Worm (Caenorhabditis elegans): ENCODE data around the gene C35D10.6.

C35D10.6 gene

ce11 chrIII:4844327-4844726 is 14.8 kb upstream of the C35D10.6 start, which contains the start of the genes clec-157 and fkh-5:
Gene clec-157, minus strand, starts transcription at chrIII:4844427.
Gene fkh-5, plus strand, starts transcription at chrIII:4844662.
- no peak for TF ChIP-seq ama-1 (optimal IDR thresholded peaks at IDR 0.05)
- TF ChIP-seq jun-1 (tag; optimal IDR thresholded peaks at IDR 0.05) = no peak
- TF ChIP-seq tbx-2 (tag; optimal IDR thresholded peaks at IDR 0.05) = no peak
- no peak for TF ChIP-seq lsy-12 (tag; optimal IDR thresholded peaks at IDR 0.05)
- TF ChIP-seq nhr-28 (tag; optimal IDR thresholded peaks at IDR 0.05) = no peak

ce11 chrIII:4849739-4850138 is 9.4 kb upstream of the C35D10.6 start, which contains the start of gene nonu-1:
Gene nonu-1, minus strand, starts transcription at chrIII:4849907.
- TF ChIP-seq nhr-28 (tag; optimal IDR thresholded peaks at IDR 0.05) (no peak), fkh-10 (GFP tag; optimal IDR thresholded peaks at IDR 0.05) (no peak), nhr-12 (tag; optimal IDR thresholded peaks at IDR 0.05) (no peak), nfya-1 (tag; optimal IDR thresholded peaks at IDR 0.05; ENCODE audit: insufficient read depth) (no peak), nhr-11 (tag; optimal IDR thresholded peaks at IDR 0.05) (no peak), ceh-28 (tag; optimal IDR thresholded peaks at IDR 0.05) (no peak), zag-1 (tag; optimal IDR thresholded peaks at IDR 0.05) (no peak), egl-27 (tag; optimal IDR thresholded peaks at IDR 0.05) (no peak), egl-5 (tag; optimal IDR thresholded peaks at IDR 0.05) (no peak), lin-15B (tag; optimal IDR thresholded peaks at IDR 0.05) (no peak), nhr-43 (tag; optimal IDR thresholded peaks at IDR 0.05; ENCODE audit: poor library complexity, severe bottlenecking) (no peak), hmg-11 (tag; optimal IDR thresholded peaks at IDR 0.05) (no peak), mdl-1 (tag; optimal IDR thresholded peaks at IDR 0.05) (no peak), R02D3.7 (tag; optimal IDR thresholded peaks at IDR 0.05) (no peak), aly-2 (tag; optimal IDR thresholded peaks at IDR 0.05) (no peak), unc-39 (tag; optimal IDR thresholded peaks at IDR 0.05) (no peak), ztf-11 (tag; optimal IDR thresholded peaks at IDR 0.05) (no peak), nhr-25 (tag; optimal IDR thresholded peaks at IDR 0.05) (no peak), daf-12 (tag; optimal IDR thresholded peaks at IDR 0.05) (no peak)

- no peak for TF ChIP-seq elt-3 (tag; optimal IDR thresholded peaks at IDR 0.05)
- TF ChIP-seq pha-4 (tag; optimal IDR thresholded peaks at IDR 0.05) = peak; percentile 71
- no peak for TF ChIP-seq ztf-11 (tag; optimal IDR thresholded peaks at IDR 0.05)
- TF ChIP-seq lin-39 (tag; optimal IDR thresholded peaks at IDR 0.05) = no peak
- TF ChIP-seq ama-1 (optimal IDR thresholded peaks at IDR 0.05) = no peak
- TF ChIP-seq elt-2 (tag; optimal IDR thresholded peaks at IDR 0.05) = no peak
- peak; percentile 45 for TF ChIP-seq skn-1 (tag; optimal IDR thresholded peaks at IDR 0.05)
- TF ChIP-seq nfya-1 (tag; optimal IDR thresholded peaks at IDR 0.05; ENCODE audit: insufficient read depth) = peak; percentile 31
- no peak for TF ChIP-seq nhr-23 (tag; optimal IDR thresholded peaks at IDR 0.05)
- no peak for TF ChIP-seq jun-1 (tag; optimal IDR thresholded peaks at IDR 0.05)
- no peak for TF ChIP-seq elt-1 (tag; optimal IDR thresholded peaks at IDR 0.05)
- TF ChIP-seq lin-15B (tag; optimal IDR thresholded peaks at IDR 0.05) = peak; percentile 24
- TF ChIP-seq fkh-2 (tag; optimal IDR thresholded peaks at IDR 0.05) = no peak
- no peak for TF ChIP-seq nhr-11 (tag; optimal IDR thresholded peaks at IDR 0.05)
- no peak for TF ChIP-seq lsy-12 (tag; optimal IDR thresholded peaks at IDR 0.05)
- no peak for TF ChIP-seq nhr-67 (tag; optimal IDR thresholded peaks at IDR 0.05)
- no peak for TF ChIP-seq daf-12 (tag; optimal IDR thresholded peaks at IDR 0.05)
- TF ChIP-seq sea-2 (GFP tag; optimal IDR thresholded peaks at IDR 0.05) = no peak
- no peak for TF ChIP-seq nhr-12 (tag; optimal IDR thresholded peaks at IDR 0.05)
- no peak for TF ChIP-seq ceh-16 (tag; optimal IDR thresholded peaks at IDR 0.05)
- no peak for TF ChIP-seq nhr-237 (tag; optimal IDR thresholded peaks at IDR 0.05)
- no peak for TF ChIP-seq ceh-82 (tag; optimal IDR thresholded peaks at IDR 0.05)
- TF ChIP-seq nhr-77 (tag; optimal IDR thresholded peaks at IDR 0.05) = no peak
These were observed 9.0 kb upstream of the C35D10.6 start, which contains the start of gene F26A1.1 for ce11 chrIII:4850139-4850538. Gene F26A1.1, plus strand, starts transcription at chrIII:4850507.

ce11 chrIII:4852025-4852424 is 7.1 kb upstream of the C35D10.6 start, which contains the start of gene ced-4:
Gene ced-4, plus strand, starts transcription at chrIII:4852325.
- TF ChIP-seq jun-1 (tag; optimal IDR thresholded peaks at IDR 0.05) (no peak), nhr-28 (tag; optimal IDR thresholded peaks at IDR 0.05) (no peak), eor-1 (tag; optimal IDR thresholded peaks at IDR 0.05) (no peak), nhr-25 (tag; optimal IDR thresholded peaks at IDR 0.05) (no peak), tbx-2 (tag; optimal IDR thresholded peaks at IDR 0.05) (no peak)

Measured in whole organism, L3 larva.